Fruit fly (Drosophila melanogaster) whole organism: Measurements from ENCODE around the gene CG4658.

Experiments used
- Dll ChIP-seq: fragments of >200 bp; optimal IDR thresholded peaks from 2 replicates; lab custom pipeline; 2017
- pan ChIP-seq: fragments of >200 bp; optimal IDR thresholded peaks from 2 replicates; lab custom pipeline; 2017
- psq ChIP-seq: fragments of >200 bp; optimal IDR thresholded peaks from 2 replicates; lab custom pipeline; 2017
- usp ChIP-seq: fragments of >200 bp; optimal IDR thresholded peaks from 2 replicates; lab custom pipeline; 2017; ENCODE audit warnings: missing biosample characterization, missing genetic modification characterization, mixed read lengths

DNA sequence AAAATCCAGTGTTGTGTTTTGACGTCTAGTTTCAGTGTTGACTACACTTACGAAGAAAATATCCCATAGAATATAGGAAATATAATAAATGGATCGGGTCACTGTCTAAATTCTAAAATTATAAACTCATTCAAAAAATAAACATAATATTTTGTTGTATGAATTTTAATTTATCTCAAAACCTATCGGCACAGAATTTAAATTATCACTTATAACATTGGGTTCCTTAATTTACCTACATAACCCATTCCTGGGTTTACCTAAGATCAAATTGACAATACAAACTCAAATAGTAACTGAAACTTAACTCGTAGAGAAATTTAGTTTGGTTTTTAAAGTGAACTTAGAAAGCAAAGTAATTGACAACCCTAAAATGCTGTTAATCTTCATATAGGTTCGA is 39.6 kb downstream of the CG4658 start:
- no peak for TF ChIP-seq psq
- TF ChIP-seq usp, result no peak
- TF ChIP-seq pan (lab: Kevin White, UChicago), result no peak
- TF ChIP-seq Dll (lab: Kevin White, UChicago), result no peak
